Fruit fly (Drosophila melanogaster) whole organism, prepupa: Measurements from ENCODE around the gene Alg-2.

Source experiments
- Blimp-1 ChIP-seq: fragments of 200-800 bp; sonication (Bioruptor generic); optimal IDR thresholded peaks from 3 replicates; lab custom pipeline; 2017; ENCODE audit warnings: missing biosample characterization, missing genetic modification characterization, mild to moderate bottlenecking, moderate library complexity, missing genetic modification reagents
- CG10631 ChIP-seq: fragments of 200-800 bp; sonication (Bioruptor generic); optimal IDR thresholded peaks from 2 replicates; lab custom pipeline; 2016; ENCODE audit warnings: missing biosample characterization, missing genetic modification characterization
- CG10669 ChIP-seq: fragments of 200-800 bp; sonication (Bioruptor generic); optimal IDR thresholded peaks from 3 replicates; lab custom pipeline; 2018; ENCODE audit warnings: missing biosample characterization, mild to moderate bottlenecking, missing genetic modification characterization, moderate library complexity
- CG11294 ChIP-seq: fragments of 200-800 bp; sonication (Bioruptor generic); IDR thresholded peaks from 2 replicates; pipeline ENCODE4 v1.3.6; 2022; ENCODE audit warnings: missing biosample characterization, missing genetic modification characterization
- CG1621 ChIP-seq: fragments of 200-800 bp; sonication (Bioruptor generic); optimal IDR thresholded peaks from 3 replicates; lab custom pipeline; 2018; ENCODE audit warnings: missing biosample characterization, mild to moderate bottlenecking, missing genetic modification characterization
- CG16779 ChIP-seq: fragments of 200-800 bp; sonication (Bioruptor generic); optimal IDR thresholded peaks from 3 replicates; lab custom pipeline; 2017; ENCODE audit warnings: missing biosample characterization, mild to moderate bottlenecking, missing genetic modification characterization
- CG31627 ChIP-seq: fragments of 200-800 bp; sonication (Bioruptor generic); optimal IDR thresholded peaks from 3 replicates; lab custom pipeline; 2016; ENCODE audit warnings: missing biosample characterization, missing genetic modification characterization
- CG32006 ChIP-seq: fragments of 200-800 bp; sonication (Bioruptor generic); optimal IDR thresholded peaks from 3 replicates; lab custom pipeline; 2017; ENCODE audit warnings: missing biosample characterization, mild to moderate bottlenecking, missing genetic modification characterization
- CG34406 ChIP-seq: fragments of 200-800 bp; sonication (Bioruptor generic); optimal IDR thresholded peaks from 3 replicates; lab custom pipeline; 2016; ENCODE audit warnings: missing biosample characterization, missing genetic modification characterization
- CG4318 ChIP-seq: fragments of 200-800 bp; sonication (Bioruptor generic); optimal IDR thresholded peaks from 3 replicates; lab custom pipeline; 2017; ENCODE audit warnings: missing biosample characterization, mild to moderate bottlenecking, missing genetic modification characterization
- CG6163 ChIP-seq: fragments of 200-800 bp; sonication (Bioruptor generic); IDR thresholded peaks from 3 replicates; pipeline ENCODE4 v1.3.6; 2022; ENCODE audit warnings: missing biosample characterization, missing genetic modification characterization
- CG6854 ChIP-seq: fragments of 200-800 bp; sonication (Bioruptor generic); optimal IDR thresholded peaks from 2 replicates; lab custom pipeline; 2017; ENCODE audit warnings: missing biosample characterization, mild to moderate bottlenecking, missing genetic modification characterization
- CG7368 ChIP-seq: fragments of 200-800 bp; sonication (Bioruptor generic); optimal IDR thresholded peaks from 3 replicates; lab custom pipeline; 2016; ENCODE audit warnings: missing biosample characterization, missing genetic modification characterization
- CG8119 ChIP-seq: fragments of 200-800 bp; sonication (Bioruptor generic); IDR thresholded peaks from 3 replicates; pipeline ENCODE4 v1.3.6; 2022; ENCODE audit warnings: missing biosample characterization, missing genetic modification characterization
- CG9139 ChIP-seq: fragments of 200-800 bp; sonication (Bioruptor generic); optimal IDR thresholded peaks from 3 replicates; lab custom pipeline; 2017; ENCODE audit warnings: missing biosample characterization, mild to moderate bottlenecking, missing genetic modification characterization
- Eip75B ChIP-seq: fragments of 200-800 bp; sonication (Bioruptor generic); optimal IDR thresholded peaks from 3 replicates; lab custom pipeline; 2016; ENCODE audit warnings: missing biosample characterization, missing genetic modification characterization
- Eip78C ChIP-seq: fragments of 200-800 bp; sonication (Bioruptor generic); peaks from one replicate; lab custom pipeline; 2016; ENCODE audit warnings: missing biosample characterization, missing genetic modification characterization
- Eip93F ChIP-seq: fragments of 200-800 bp; sonication (Bioruptor generic); optimal IDR thresholded peaks from 2 replicates; lab custom pipeline; 2016; ENCODE audit warnings: missing biosample characterization, mild to moderate bottlenecking, missing genetic modification characterization
- Ets21C ChIP-seq: fragments of 200-800 bp; sonication (Bioruptor generic); optimal IDR thresholded peaks from 3 replicates; lab custom pipeline; 2016; ENCODE audit warnings: missing biosample characterization, missing genetic modification characterization
- Gug ChIP-seq: fragments of 200-800 bp; sonication (Bioruptor generic); IDR thresholded peaks from 2 replicates; pipeline ENCODE4 v1.3.6; 2022; ENCODE audit warnings: missing biosample characterization, missing genetic modification characterization
- Hr39 ChIP-seq: fragments of 200-800 bp; sonication (Bioruptor generic); optimal IDR thresholded peaks from 2 replicates; lab custom pipeline; 2016; ENCODE audit warnings: missing biosample characterization, missing genetic modification characterization
- Hr4 ChIP-seq: fragments of 200-800 bp; sonication (Bioruptor generic); optimal IDR thresholded peaks from 3 replicates; lab custom pipeline; 2016; ENCODE audit warnings: missing biosample characterization, missing genetic modification characterization
- Lpt ChIP-seq: fragments of 200-800 bp; sonication (Bioruptor generic); optimal IDR thresholded peaks from 3 replicates; lab custom pipeline; 2016; ENCODE audit warnings: missing biosample characterization, missing genetic modification characterization
- OdsH ChIP-seq: fragments of 200-800 bp; sonication (Bioruptor generic); optimal IDR thresholded peaks from 3 replicates; lab custom pipeline; 2016; ENCODE audit warnings: missing biosample characterization, missing genetic modification characterization
- Sox14 ChIP-seq: fragments of 200-800 bp; sonication (Bioruptor generic); optimal IDR thresholded peaks from 3 replicates; lab custom pipeline; 2016; ENCODE audit warnings: missing biosample characterization, missing genetic modification characterization
- Sox15 ChIP-seq: fragments of 200-800 bp; sonication (Bioruptor generic); optimal IDR thresholded peaks from 3 replicates; lab custom pipeline; 2016; ENCODE audit warnings: missing biosample characterization, missing genetic modification characterization
- achi ChIP-seq: fragments of 200-800 bp; sonication (Bioruptor generic); optimal IDR thresholded peaks from 3 replicates; lab custom pipeline; 2016; ENCODE audit warnings: missing biosample characterization, missing genetic modification characterization
- cyc ChIP-seq: fragments of 200-800 bp; sonication (Bioruptor generic); optimal IDR thresholded peaks from 3 replicates; lab custom pipeline; 2016; ENCODE audit warnings: missing biosample characterization, missing genetic modification characterization
- dac ChIP-seq: fragments of 200-800 bp; sonication (Bioruptor generic); optimal IDR thresholded peaks from 2 replicates; lab custom pipeline; 2017; ENCODE audit warnings: missing biosample characterization, mild to moderate bottlenecking, missing genetic modification characterization
- dsx ChIP-seq: fragments of 200-800 bp; optimal IDR thresholded peaks from 3 replicates; lab custom pipeline; 2019; ENCODE audit warnings: missing biosample characterization, mild to moderate bottlenecking, missing genetic modification characterization, moderate library complexity; ENCODE audit not compliant: poor library complexity, severe bottlenecking
- eg ChIP-seq: fragments of 200-800 bp; sonication (Bioruptor generic); IDR thresholded peaks from 3 replicates; pipeline ENCODE4 v1.3.6; 2022; ENCODE audit warnings: missing biosample characterization, missing genetic modification characterization
- esn ChIP-seq: fragments of 200-800 bp; sonication (Bioruptor generic); optimal IDR thresholded peaks from 2 replicates; lab custom pipeline; 2016; ENCODE audit warnings: missing biosample characterization, mild to moderate bottlenecking, missing genetic modification characterization, moderate library complexity
- fd59A ChIP-seq: fragments of 200-800 bp; sonication (Bioruptor generic); optimal IDR thresholded peaks from 2 replicates; lab custom pipeline; 2017; ENCODE audit warnings: missing biosample characterization, mild to moderate bottlenecking, missing genetic modification characterization, missing genetic modification reagents
- fd85E ChIP-seq: fragments of 200-800 bp; sonication (Bioruptor generic); optimal IDR thresholded peaks from 3 replicates; lab custom pipeline; 2016; ENCODE audit warnings: missing biosample characterization, missing genetic modification characterization
- fkh ChIP-seq: fragments of 200-800 bp; sonication (Bioruptor generic); optimal IDR thresholded peaks from 3 replicates; lab custom pipeline; 2017; ENCODE audit warnings: missing biosample characterization, mild to moderate bottlenecking, missing genetic modification characterization, moderate library complexity
- lz ChIP-seq: fragments of 200-800 bp; sonication (Bioruptor generic); optimal IDR thresholded peaks from 3 replicates; lab custom pipeline; 2016; ENCODE audit warnings: missing biosample characterization, missing genetic modification characterization
- net ChIP-seq: fragments of 200-800 bp; sonication (Bioruptor generic); optimal IDR thresholded peaks from 3 replicates; lab custom pipeline; 2016; ENCODE audit warnings: missing biosample characterization, missing genetic modification characterization
- pdm3 ChIP-seq: fragments of 200-800 bp; sonication (Bioruptor generic); optimal IDR thresholded peaks from 3 replicates; lab custom pipeline; 2016; ENCODE audit warnings: missing biosample characterization, missing genetic modification characterization
- spab ChIP-seq: fragments of 200-800 bp; sonication (Bioruptor generic); optimal IDR thresholded peaks from 2 replicates; lab custom pipeline; 2017; ENCODE audit warnings: missing biosample characterization, mild to moderate bottlenecking, missing genetic modification characterization, missing genetic modification reagents
- svp ChIP-seq: fragments of 200-800 bp; sonication (Bioruptor generic); peaks from one replicate; lab custom pipeline; 2016; ENCODE audit warnings: missing biosample characterization, missing genetic modification characterization
- topi ChIP-seq: fragments of 200-800 bp; sonication (Bioruptor generic); optimal IDR thresholded peaks from 3 replicates; lab custom pipeline; 2016; ENCODE audit warnings: missing biosample characterization, missing genetic modification characterization

Gene Alg-2

DNA sequence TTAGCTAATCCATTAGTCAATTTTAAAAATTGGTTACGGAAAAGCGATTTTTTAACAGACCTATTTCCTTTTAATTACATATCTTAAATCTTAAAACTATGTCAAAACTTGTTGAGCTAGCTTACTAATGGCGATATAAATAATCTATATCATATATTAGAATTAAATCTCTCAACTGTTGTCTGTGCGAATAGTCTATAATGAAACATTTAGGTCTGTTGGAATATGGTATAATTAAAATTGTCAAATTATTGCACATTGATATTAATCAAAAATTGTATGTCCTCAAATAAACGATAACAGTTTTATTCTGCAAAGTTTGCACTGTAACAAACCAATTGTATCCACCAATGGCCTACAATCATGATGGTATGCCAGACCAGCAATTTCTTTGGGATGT, at the start of gene Alg-2:
Gene Alg-2 (plus strand): TSS at position 277 of the 400 bp plus-strand sequence.
- TF ChIP-seq Eip93F (GFP tag; lab: Kevin White, UChicago), result no peak
- TF ChIP-seq CG6854 (GFP tag; lab: Kevin White, UChicago), result no peak
- TF ChIP-seq dsx (GFP tag; lab: Kevin White, UChicago), result no peak
- TF ChIP-seq CG10669 (GFP tag; lab: Kevin White, UChicago), result no peak
- no peak for TF ChIP-seq CG32006 (GFP tag; lab: Kevin White, UChicago)
- no peak for TF ChIP-seq Blimp-1 (GFP tag; lab: Kevin White, UChicago)
- TF ChIP-seq CG31627, result no peak
- TF ChIP-seq OdsH (GFP tag; lab: Kevin White, UChicago), result no peak
- TF ChIP-seq CG11294 (GFP tag; lab: Robert Waterston, UW), result no peak
- no peak for TF ChIP-seq CG7368 (GFP tag; lab: Kevin White, UChicago)
- no peak for TF ChIP-seq Ets21C
- no peak for TF ChIP-seq spab (GFP tag; lab: Kevin White, UChicago)
- TF ChIP-seq pdm3 (GFP tag; lab: Kevin White, UChicago), result no peak
- no peak for TF ChIP-seq fd59A (GFP tag; lab: Kevin White, UChicago)
- no peak for TF ChIP-seq dac (GFP tag; lab: Kevin White, UChicago)
- no peak for TF ChIP-seq lz (GFP tag; lab: Kevin White, UChicago)
- TF ChIP-seq CG34406, result no peak
- TF ChIP-seq net (GFP tag; lab: Kevin White, UChicago), result no peak
- TF ChIP-seq CG6163 (GFP tag; lab: Robert Waterston, UW), result no peak

DNA sequence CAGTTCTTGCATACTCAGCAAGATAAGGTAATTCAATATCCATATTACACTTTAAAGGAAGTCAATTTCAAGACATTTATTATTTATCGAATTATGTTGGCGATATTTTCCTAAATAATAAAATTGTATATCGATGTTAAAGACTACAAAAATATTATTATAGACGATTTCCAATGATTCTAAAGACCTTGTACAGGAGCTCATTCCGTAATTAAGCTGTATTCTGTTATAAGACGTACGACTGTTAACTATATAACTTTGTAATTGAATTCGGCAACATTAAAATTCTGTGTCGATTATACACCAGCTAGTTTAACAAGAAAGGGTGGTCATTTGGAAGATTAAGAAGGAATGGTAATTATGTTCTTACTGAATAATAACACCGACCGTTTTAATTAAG, 36.0 kb upstream of the Alg-2 start, which contains the start of gene Parp1:
Gene Parp1 (minus strand): TSS at position 118 of the 400 bp plus-strand sequence.
- TF ChIP-seq svp (GFP tag; lab: Kevin White, UChicago) (peak; percentile 3), CG16779 (no peak)
- TF ChIP-seq, all 60 proteins: peak for 1

DNA sequence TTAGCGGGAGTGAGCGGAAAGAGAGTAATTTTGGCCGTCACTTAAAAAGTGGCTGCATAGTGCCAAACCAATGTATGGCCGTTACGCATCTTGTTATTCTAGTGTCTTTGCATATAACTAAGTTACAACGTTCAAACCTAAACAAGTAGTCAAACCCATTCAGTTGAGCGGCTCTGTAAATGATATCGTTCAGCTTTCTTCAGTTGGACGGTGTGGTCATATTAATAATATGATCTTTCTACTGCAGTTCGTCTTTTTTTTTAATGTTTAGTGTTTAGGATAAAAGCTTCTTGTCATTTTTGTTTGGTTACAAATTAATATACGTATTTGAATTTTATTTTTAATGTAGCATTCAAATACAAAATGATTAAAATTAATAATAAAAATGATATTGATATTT, 33.3 kb upstream of the Alg-2 start:
- TF ChIP-seq Sox15 (GFP tag; lab: Kevin White, UChicago) (no peak), CG10669 (GFP tag; lab: Kevin White, UChicago) (no peak), fd85E (no peak), CG31627 (no peak), Hr39 (GFP tag; lab: Kevin White, UChicago) (no peak), topi (GFP tag; lab: Kevin White, UChicago) (no peak), achi (no peak), CG1621 (no peak), CG4318 (GFP tag; lab: Kevin White, UChicago) (no peak), Lpt (GFP tag; lab: Kevin White, UChicago) (no peak), Hr4 (GFP tag; lab: Kevin White, UChicago) (no peak), CG10631 (no peak), Ets21C (no peak), CG6163 (GFP tag; lab: Robert Waterston, UW) (no peak), Eip78C (no peak), cyc (no peak), CG9139 (GFP tag; lab: Kevin White, UChicago) (no peak), esn (no peak), Eip75B (GFP tag; lab: Kevin White, UChicago) (no peak), spab (GFP tag; lab: Kevin White, UChicago) (no peak)

DNA sequence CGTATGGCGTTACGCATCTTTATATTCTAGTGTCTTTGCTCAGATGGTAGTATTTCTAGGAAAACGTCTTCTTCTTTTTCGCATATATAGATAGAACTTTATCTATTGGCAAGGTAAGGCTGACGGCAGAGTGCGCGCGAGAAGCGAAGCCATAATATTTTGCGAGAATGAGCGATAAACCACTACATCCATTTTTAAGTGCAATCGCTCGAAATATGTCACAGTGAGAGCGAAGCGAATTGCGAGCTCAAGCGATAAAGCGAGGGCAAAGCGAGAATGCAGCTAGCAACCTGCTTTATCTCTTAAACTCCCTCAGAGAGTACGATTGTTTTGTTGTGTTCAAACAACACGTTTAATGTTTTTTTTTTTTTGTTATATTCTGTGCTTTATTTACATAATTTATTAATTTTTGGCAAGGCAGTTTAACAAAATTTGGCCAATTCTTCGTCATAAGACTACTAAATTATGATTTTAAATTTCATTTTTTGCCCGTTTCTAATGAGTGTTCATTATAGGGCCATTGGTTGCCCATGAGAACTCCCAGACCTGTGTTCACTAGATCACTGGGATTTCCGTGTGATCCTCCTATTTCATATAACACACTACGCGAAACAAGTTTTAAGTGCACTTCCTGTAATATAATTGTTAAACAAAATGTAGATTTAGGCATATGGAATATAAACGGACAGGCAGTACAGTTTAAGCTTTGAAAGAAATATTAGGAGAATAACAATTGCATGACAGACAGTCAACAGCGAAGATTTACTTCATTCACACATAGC, 2.2 kb upstream of the Alg-2 start:
- no peak for TF ChIP-seq CG32006 (GFP tag; lab: Kevin White, UChicago)
- TF ChIP-seq CG6163 (GFP tag; lab: Robert Waterston, UW), result no peak
- TF ChIP-seq CG4318 (GFP tag; lab: Kevin White, UChicago), result no peak
- no peak for TF ChIP-seq CG11294 (GFP tag; lab: Robert Waterston, UW)
- TF ChIP-seq Eip78C, result no peak
- TF ChIP-seq Gug, result no peak
- TF ChIP-seq eg, result no peak
- no peak for TF ChIP-seq svp (GFP tag; lab: Kevin White, UChicago)
- no peak for TF ChIP-seq fkh (GFP tag; lab: Kevin White, UChicago)
- TF ChIP-seq CG16779, result no peak
- no peak for TF ChIP-seq Blimp-1 (GFP tag; lab: Kevin White, UChicago)
- no peak for TF ChIP-seq CG34406
- TF ChIP-seq Ets21C, result no peak
- no peak for TF ChIP-seq Eip93F (GFP tag; lab: Kevin White, UChicago)
- TF ChIP-seq CG31627, result no peak
- TF ChIP-seq CG8119, result no peak
- TF ChIP-seq cyc, result no peak
- TF ChIP-seq topi (GFP tag; lab: Kevin White, UChicago), result no peak
- TF ChIP-seq Sox14 (GFP tag; lab: Kevin White, UChicago), result no peak
- TF ChIP-seq, all 60 proteins: peak for 0
